Fruit fly (Drosophila melanogaster) whole organism: ENCODE results near the gene CG5810.

Experiments used
- CG8478 ChIP-seq: fragments of >200 bp; optimal IDR thresholded peaks from 2 replicates; lab custom pipeline; 2018; ENCODE audit warnings: inconsistent platforms
- Dll ChIP-seq: fragments of >200 bp; optimal IDR thresholded peaks from 2 replicates; lab custom pipeline; 2017
- EcR ChIP-seq, 2 experiments: fragments of >200 bp; optimal IDR thresholded peaks; 2 replicates each; lab custom pipeline; 2017; ENCODE audit warnings: missing biosample characterization in 2 of 2, missing genetic modification characterization in 2 of 2, missing genetic modification reagents in 2 of 2
- pan ChIP-seq: fragments of >200 bp; optimal IDR thresholded peaks from 2 replicates; lab custom pipeline; 2017
- psq ChIP-seq: fragments of >200 bp; optimal IDR thresholded peaks from 2 replicates; lab custom pipeline; 2017
- usp ChIP-seq: fragments of >200 bp; optimal IDR thresholded peaks from 2 replicates; lab custom pipeline; 2017; ENCODE audit warnings: missing biosample characterization, missing genetic modification characterization, mixed read lengths

Gene CG5810

DNA sequence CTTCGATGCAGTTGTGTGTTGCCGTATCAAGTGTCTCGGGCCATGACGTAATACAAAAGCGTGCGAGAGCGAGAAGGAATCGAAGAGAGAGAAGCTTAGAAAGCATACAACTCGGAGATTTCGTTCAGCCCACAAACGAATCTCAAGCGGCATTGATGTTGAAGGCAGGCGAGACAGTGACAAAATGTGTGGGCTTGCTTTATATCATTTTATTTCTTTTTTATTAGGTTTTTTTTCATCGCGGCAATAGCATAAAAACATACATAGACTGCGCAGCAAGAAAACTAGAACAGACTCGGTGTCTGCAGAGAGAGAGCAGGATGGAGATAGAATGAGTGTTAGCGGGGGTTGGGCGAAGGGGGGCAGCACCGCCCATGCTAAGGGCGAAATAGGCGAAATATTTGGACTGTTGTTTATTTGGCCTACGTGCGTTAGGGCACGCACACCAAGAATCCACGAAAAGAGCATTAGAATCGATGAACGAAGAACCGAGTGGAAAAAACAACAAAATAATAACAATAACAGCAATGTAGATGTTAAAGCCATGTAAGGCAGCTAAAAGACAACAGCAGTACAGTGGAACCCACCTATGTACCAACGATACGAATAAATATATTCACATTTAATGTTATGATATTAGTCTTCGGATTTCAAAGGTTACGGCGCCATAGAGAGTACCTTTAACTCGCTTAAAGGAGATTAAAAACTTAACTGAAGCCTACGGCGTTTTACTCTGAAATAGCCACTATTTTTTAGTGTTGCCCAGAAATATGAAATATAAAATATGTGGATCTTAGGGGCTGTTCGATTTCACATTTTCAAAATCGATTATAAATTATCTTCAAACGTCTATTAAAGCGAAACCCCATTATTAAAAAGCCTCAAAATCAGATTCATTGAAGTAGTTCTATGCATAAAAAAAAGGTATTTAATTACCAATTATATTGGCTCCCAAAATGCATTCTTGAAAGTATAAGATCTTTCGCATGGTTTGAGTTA lies 24.1 kb downstream of the CG5810 start:
- TF ChIP-seq psq (lab: Kevin White, UChicago) (no peak), CG8478 (lab: Kevin White, UChicago) (no peak), EcR (GFP tag; optimal IDR thresholded peaks at IDR 0.05; lab: Kevin White, UChicago) (no peak), Dll (no peak), usp (no peak), pan (lab: Kevin White, UChicago) (no peak)

DNA sequence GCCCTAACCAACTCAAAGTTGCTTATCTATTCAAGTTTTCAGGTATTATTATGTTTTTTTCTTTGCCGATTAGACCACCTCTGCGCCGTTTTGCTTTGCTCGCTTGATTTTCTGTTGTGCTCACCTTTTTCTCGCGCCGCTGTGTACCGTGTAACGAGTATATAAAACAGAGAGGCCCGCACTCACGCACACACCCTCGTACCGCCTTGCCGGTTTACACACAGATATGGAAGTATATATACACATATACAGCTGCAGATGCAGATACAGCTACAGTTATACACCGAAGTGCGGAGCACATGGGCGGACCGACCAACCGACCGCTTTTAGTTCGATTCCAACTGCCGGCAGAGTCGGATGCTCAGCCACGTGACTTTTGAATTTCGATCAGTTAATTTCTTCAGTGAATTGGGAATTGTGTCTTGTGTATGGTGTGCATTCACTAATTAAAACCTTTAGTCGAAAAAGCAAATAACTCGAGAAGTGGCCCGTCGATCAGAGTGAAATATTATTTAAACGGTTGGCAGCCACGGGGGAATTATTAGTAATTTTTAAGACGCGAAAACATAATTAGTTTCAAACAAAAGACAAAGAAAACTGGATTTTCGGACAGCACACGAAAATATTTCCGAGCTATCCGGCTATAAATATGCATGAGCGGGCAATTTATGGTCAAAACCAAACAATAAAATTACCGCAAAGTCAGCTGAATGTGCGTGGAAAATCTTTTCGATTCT lies 25.1 kb downstream of the CG5810 start:
- no peak for TF ChIP-seq EcR (GFP tag; optimal IDR thresholded peaks at IDR 0.05; lab: Kevin White, UChicago)
- no peak for TF ChIP-seq pan (lab: Kevin White, UChicago)
- TF ChIP-seq usp: no peak
- no peak for TF ChIP-seq Dll
- TF ChIP-seq CG8478 (lab: Kevin White, UChicago): no peak
- no peak for TF ChIP-seq psq (lab: Kevin White, UChicago)

- TF ChIP-seq Dll: no peak
- TF ChIP-seq EcR (GFP tag; optimal IDR thresholded peaks at IDR 0.05; lab: Kevin White, UChicago): no peak
- no peak for TF ChIP-seq usp
- TF ChIP-seq psq (lab: Kevin White, UChicago): no peak
- TF ChIP-seq CG8478 (lab: Kevin White, UChicago): no peak
- no peak for TF ChIP-seq pan (lab: Kevin White, UChicago)
Observed at dm6 chr3R:21189520-21190180, 26.1 kb downstream of the CG5810 start.

dm6 chr3R:21190797-21191401 lies 27.3 kb downstream of the CG5810 start:
- TF ChIP-seq Dll (no peak), usp (no peak), psq (lab: Kevin White, UChicago) (no peak), pan (lab: Kevin White, UChicago) (no peak), CG8478 (lab: Kevin White, UChicago) (no peak), EcR (GFP tag; optimal IDR thresholded peaks at IDR 0.05; lab: Kevin White, UChicago) (no peak)

DNA sequence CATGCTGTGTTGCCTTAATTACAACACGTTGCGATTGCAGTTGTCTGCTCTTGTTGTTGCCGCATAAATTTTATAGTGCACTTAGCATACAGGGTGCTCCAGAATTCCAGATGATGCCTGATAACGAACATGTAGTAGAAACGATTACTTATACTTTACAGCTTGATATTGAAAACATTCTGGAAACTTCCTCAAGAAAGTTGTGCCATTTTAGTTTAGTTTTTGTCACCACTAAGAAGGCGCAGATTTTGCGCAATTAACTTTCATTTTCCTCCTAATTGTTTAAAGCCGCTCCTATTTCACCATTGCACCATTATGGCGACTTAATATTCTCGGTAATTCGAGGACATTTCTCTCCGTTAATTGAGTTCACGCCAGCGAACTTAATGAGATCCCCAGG lies 28.7 kb downstream of the CG5810 start:
- TF ChIP-seq Dll: no peak
- no peak for TF ChIP-seq pan (lab: Kevin White, UChicago)
- no peak for TF ChIP-seq CG8478 (lab: Kevin White, UChicago)
- TF ChIP-seq psq (lab: Kevin White, UChicago): no peak
- TF ChIP-seq EcR (GFP tag; optimal IDR thresholded peaks at IDR 0.05; lab: Kevin White, UChicago): no peak
- no peak for TF ChIP-seq usp

DNA sequence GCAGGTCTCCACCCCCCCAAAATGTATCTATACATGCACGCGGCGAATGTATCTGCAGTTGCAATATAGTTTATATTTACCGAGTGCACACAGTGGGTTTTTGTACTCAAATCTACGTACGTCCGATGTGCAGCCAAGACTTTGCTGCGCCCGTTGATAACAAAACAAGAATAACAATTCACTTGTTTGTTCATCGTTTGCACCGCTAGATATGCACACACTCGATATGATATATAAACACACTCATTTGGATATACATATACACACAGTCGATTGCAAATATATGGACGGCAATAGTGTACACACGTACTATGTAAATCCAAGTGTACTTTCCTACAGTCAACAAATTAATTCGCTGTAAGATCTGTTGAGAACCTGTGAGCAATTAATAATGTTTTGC lies 30.2 kb downstream of the CG5810 start:
- TF ChIP-seq usp (no peak), EcR (GFP tag; optimal IDR thresholded peaks at IDR 0.05; lab: Kevin White, UChicago) (no peak), pan (lab: Kevin White, UChicago) (no peak), psq (lab: Kevin White, UChicago) (no peak), CG8478 (lab: Kevin White, UChicago) (no peak), Dll (no peak)

dm6 chr3R:21195210-21195967 lies 31.8 kb downstream of the CG5810 start:
- TF ChIP-seq Dll (no peak), EcR (GFP tag; optimal IDR thresholded peaks at IDR 0.05; lab: Kevin White, UChicago) (no peak), usp (no peak), psq (lab: Kevin White, UChicago) (no peak)

DNA sequence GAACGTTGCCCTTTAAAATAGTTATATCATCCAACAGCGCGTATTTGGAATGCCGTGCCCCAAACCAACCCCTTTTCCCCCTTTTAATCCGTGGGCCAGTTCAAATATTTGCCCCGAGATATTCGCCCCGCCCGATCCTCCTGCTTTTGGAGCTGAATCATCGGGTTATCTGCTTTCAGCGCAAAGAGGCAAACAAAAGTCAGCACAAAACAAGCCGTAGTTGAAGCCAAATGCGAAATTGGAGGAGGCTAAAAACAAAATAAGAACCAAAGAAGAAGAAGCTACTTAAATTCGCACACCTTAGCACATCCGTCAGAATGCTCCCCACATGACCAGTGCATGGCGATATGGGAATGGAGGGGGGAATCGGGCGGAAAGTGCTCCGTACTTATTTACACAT lies 34.0 kb downstream of the CG5810 start:
- TF ChIP-seq usp (no peak), pan (lab: Kevin White, UChicago) (no peak), CG8478 (lab: Kevin White, UChicago) (no peak), Dll (no peak), EcR (GFP tag; optimal IDR thresholded peaks at IDR 0.05; lab: Kevin White, UChicago) (no peak), psq (lab: Kevin White, UChicago) (no peak)

DNA sequence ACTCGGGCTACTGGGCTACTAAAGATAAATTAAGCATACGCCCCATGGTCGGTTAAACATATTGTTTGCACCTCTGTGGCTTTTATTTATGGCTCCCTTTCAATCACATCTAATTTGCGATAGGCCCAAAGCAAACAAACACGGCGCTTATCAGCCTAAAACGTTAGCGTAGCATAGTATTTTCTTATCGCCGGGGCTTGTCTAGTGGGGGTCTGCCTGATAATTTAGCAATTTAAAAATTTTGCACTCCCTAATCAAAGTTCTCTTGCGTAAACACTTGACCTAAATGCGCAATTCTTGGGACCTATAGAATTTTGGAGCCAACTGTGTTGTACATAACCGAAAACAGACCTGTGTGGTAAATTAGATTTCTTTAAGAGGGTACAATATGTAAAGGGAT lies 34.5 kb downstream of the CG5810 start:
- no peak for TF ChIP-seq usp
- no peak for TF ChIP-seq CG8478 (lab: Kevin White, UChicago)
- TF ChIP-seq pan (lab: Kevin White, UChicago): no peak
- TF ChIP-seq psq (lab: Kevin White, UChicago): no peak

dm6 chr3R:21199085-21199899 lies 35.7 kb downstream of the CG5810 start:
- no peak for TF ChIP-seq CG8478 (lab: Kevin White, UChicago)
